Fruit fly (Drosophila melanogaster) whole organism, adult: Measurements from ENCODE around the gene Hnf4.

Source experiments
- CG11617 ChIP-seq: fragments of 200-800 bp; sonication (Bioruptor generic); optimal IDR thresholded peaks from 2 replicates; lab custom pipeline; 2017; ENCODE audit warnings: mild to moderate bottlenecking, missing biosample characterization, missing genetic modification reagents, missing genetic modification characterization
- CG12768 ChIP-seq: fragments of 200-800 bp; sonication (Bioruptor generic); optimal IDR thresholded peaks from 2 replicates; lab custom pipeline; 2017; ENCODE audit warnings: missing biosample characterization, missing genetic modification characterization, mild to moderate bottlenecking, moderate library complexity, missing genetic modification reagents
- CG14711 ChIP-seq: fragments of 200-800 bp; sonication (Bioruptor generic); optimal IDR thresholded peaks from 2 replicates; lab custom pipeline; 2018; ENCODE audit warnings: missing biosample characterization, mild to moderate bottlenecking, missing genetic modification characterization, moderate library complexity
- CG1620 ChIP-seq: fragments of 200-800 bp; sonication (Bioruptor generic); optimal IDR thresholded peaks from 2 replicates; lab custom pipeline; 2016; ENCODE audit warnings: missing biosample characterization, missing genetic modification characterization
- CG33017 ChIP-seq: fragments of 200-800 bp; sonication (Bioruptor generic); optimal IDR thresholded peaks from 2 replicates; lab custom pipeline; 2018; ENCODE audit warnings: missing biosample characterization, mild to moderate bottlenecking, missing genetic modification characterization, moderate library complexity
- CG5204 ChIP-seq: fragments of 200-800 bp; sonication (Bioruptor generic); optimal IDR thresholded peaks from 2 replicates; lab custom pipeline; 2016; ENCODE audit warnings: missing biosample characterization, missing genetic modification characterization
- CG7045 ChIP-seq: fragments of 200-800 bp; sonication (Bioruptor generic); optimal IDR thresholded peaks from 2 replicates; lab custom pipeline; 2017; ENCODE audit warnings: missing biosample characterization, mild to moderate bottlenecking, missing genetic modification characterization
- CG7101 ChIP-seq: fragments of 200-800 bp; sonication (Bioruptor generic); optimal IDR thresholded peaks from 2 replicates; lab custom pipeline; 2018; ENCODE audit warnings: missing biosample characterization, mild to moderate bottlenecking, missing genetic modification characterization, moderate library complexity
- Clk ChIP-seq: fragments of 200-800 bp; sonication (Bioruptor generic); optimal IDR thresholded peaks from 2 replicates; lab custom pipeline; 2017; ENCODE audit warnings: missing biosample characterization, missing genetic modification characterization
- Crg-1 ChIP-seq: fragments of 200-800 bp; sonication (Bioruptor generic); optimal IDR thresholded peaks from 2 replicates; lab custom pipeline; 2016; ENCODE audit warnings: missing biosample characterization, missing genetic modification characterization
- Hr96 ChIP-seq: fragments of 200-800 bp; sonication (Bioruptor generic); optimal IDR thresholded peaks from 2 replicates; lab custom pipeline; 2016; ENCODE audit warnings: missing biosample characterization, missing genetic modification characterization
- Mnt ChIP-seq: fragments of 200-800 bp; sonication (Bioruptor generic); optimal IDR thresholded peaks from 2 replicates; lab custom pipeline; 2016; ENCODE audit warnings: missing biosample characterization, mild to moderate bottlenecking, missing genetic modification characterization
- bab1 ChIP-seq: fragments of 200-800 bp; sonication (Bioruptor generic); optimal IDR thresholded peaks from 3 replicates; lab custom pipeline; 2019; ENCODE audit warnings: missing biosample characterization, mild to moderate bottlenecking, missing genetic modification characterization, moderate library complexity
- cic ChIP-seq: fragments of 200-800 bp; sonication (Bioruptor generic); optimal IDR thresholded peaks from 2 replicates; lab custom pipeline; 2017; ENCODE audit warnings: missing biosample characterization, mild to moderate bottlenecking, missing genetic modification characterization, moderate library complexity
- cnc ChIP-seq, 2 experiments: fragments of >200 bp; optimal IDR thresholded peaks; 2 replicates each; lab custom pipeline; 2017
- kay ChIP-seq: fragments of 200-800 bp; sonication (Bioruptor generic); peaks from one replicate; lab custom pipeline; 2016; ENCODE audit warnings: missing biosample characterization, missing genetic modification characterization, borderline replicate concordance
- ovo ChIP-seq: fragments of 200-800 bp; sonication (Bioruptor generic); optimal IDR thresholded peaks from 2 replicates; lab custom pipeline; 2016; ENCODE audit warnings: missing biosample characterization, missing genetic modification characterization
- pad ChIP-seq: fragments of 200-800 bp; sonication (Bioruptor generic); optimal IDR thresholded peaks from 3 replicates; lab custom pipeline; 2017; ENCODE audit warnings: missing biosample characterization, missing genetic modification characterization, mild to moderate bottlenecking, moderate library complexity, missing genetic modification reagents
- tj ChIP-seq: fragments of 200-800 bp; sonication (Bioruptor generic); optimal IDR thresholded peaks from 3 replicates; lab custom pipeline; 2017; ENCODE audit warnings: missing biosample characterization, mild to moderate bottlenecking, missing genetic modification characterization, moderate library complexity
- toe ChIP-seq: fragments of 200-800 bp; sonication (Bioruptor generic); optimal IDR thresholded peaks from 2 replicates; lab custom pipeline; 2016; ENCODE audit warnings: missing biosample characterization, missing genetic modification characterization

The Hnf4 gene

DNA sequence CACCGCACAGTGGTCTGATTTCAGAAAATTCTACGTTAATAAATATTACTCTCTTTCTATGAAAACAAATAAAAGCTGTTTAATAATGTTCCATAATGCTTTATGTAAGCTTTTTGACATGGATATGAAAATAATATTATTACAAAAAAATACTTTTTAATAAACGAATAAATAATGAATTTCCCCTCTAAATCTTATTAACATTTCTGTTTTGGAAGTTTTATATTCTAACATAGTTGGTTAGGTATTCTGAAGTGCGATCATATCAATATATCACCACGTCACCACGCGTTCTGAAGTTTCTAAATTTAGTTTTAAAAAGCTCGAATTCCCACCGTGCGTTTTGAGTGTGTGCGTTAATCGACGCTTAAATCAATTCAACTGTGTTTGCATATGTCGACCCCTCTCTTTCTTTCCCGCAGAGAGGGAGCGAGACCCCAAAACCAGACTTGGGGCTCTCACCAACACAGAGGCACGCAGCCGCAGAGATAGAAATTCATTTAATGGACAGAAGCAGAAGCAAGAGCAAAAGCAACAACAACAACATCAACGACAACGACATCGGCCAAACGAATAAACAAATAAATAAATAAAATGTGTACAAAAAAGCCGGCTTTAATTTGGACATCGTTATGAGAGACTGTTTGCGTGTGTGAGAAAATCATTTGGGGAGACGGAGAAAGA, 18.0 kb downstream of the Hnf4 start:
- TF ChIP-seq ovo (GFP tag; lab: Kevin White, UChicago) (peak; percentile 45), tj (GFP tag; lab: Kevin White, UChicago) (peak; percentile 69), CG12768 (GFP tag; lab: Kevin White, UChicago) (peak; percentile 60), cic (no peak), Mnt (GFP tag; lab: Kevin White, UChicago) (peak; percentile 52), bab1 (GFP tag; lab: Kevin White, UChicago) (peak; percentile 83), CG5204 (GFP tag; lab: Kevin White, UChicago) (no peak), CG1620 (GFP tag; lab: Kevin White, UChicago) (peak; percentile 53), kay (GFP tag; lab: Kevin White, UChicago) (peak; percentile 98), Hr96 (peak; percentile 39), CG7101 (tag; lab: Kevin White, UChicago) (peak; percentile 87), CG14711 (tag; lab: Kevin White, UChicago) (peak; percentile 68), Crg-1 (GFP tag; lab: Kevin White, UChicago) (no peak), Clk (GFP tag; lab: Kevin White, UChicago) (peak; percentile 37), toe (peak; percentile 54), cnc (optimal IDR thresholded peaks at IDR 0.05; lab: Kevin White, UChicago) (no peak), pad (GFP tag; lab: Kevin White, UChicago) (peak; percentile 72), CG11617 (GFP tag; lab: Kevin White, UChicago) (peak; percentile 88), CG7045 (peak; percentile 84), CG33017 (peak; percentile 84)

dm6 chr2L:8690913-8691291, 18.5 kb downstream of the Hnf4 start:
- TF ChIP-seq CG33017 = no peak
- peak; percentile 45 for TF ChIP-seq cic
- TF ChIP-seq bab1 (GFP tag; lab: Kevin White, UChicago) = no peak
- TF ChIP-seq cnc (optimal IDR thresholded peaks at IDR 0.05; lab: Kevin White, UChicago) = peak in 1 of 2 experiments; percentile 33

DNA sequence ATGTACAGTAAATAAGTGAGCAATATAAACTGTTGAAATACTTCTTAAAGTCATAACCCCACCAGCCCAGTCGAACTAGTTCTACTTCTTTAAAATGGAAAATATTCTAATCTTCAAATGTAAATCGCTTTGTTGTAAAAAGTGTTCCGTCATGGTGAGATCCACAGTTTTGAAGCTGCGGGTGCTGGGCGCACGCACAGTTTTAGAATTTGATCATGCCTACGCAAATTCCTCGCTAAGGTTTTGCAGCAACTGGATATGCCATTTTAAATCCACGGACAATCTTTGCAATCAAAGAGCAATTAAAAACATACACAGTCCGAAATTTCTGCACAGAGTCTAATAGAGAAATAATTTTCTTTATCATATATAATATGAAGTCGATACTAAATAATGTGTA, 19.0 kb downstream of the Hnf4 start:
- no peak for TF ChIP-seq CG1620 (GFP tag; lab: Kevin White, UChicago)
- TF ChIP-seq Mnt (GFP tag; lab: Kevin White, UChicago) = no peak
- no peak for TF ChIP-seq CG14711 (tag; lab: Kevin White, UChicago)
- no peak for TF ChIP-seq CG12768 (GFP tag; lab: Kevin White, UChicago)
- no peak for TF ChIP-seq toe
- no peak for TF ChIP-seq CG7101 (tag; lab: Kevin White, UChicago)
- no peak for TF ChIP-seq tj (GFP tag; lab: Kevin White, UChicago)
- TF ChIP-seq Clk (GFP tag; lab: Kevin White, UChicago) = no peak

- TF ChIP-seq CG33017 (no peak), Mnt (GFP tag; lab: Kevin White, UChicago) (no peak), cic (no peak), CG7101 (tag; lab: Kevin White, UChicago) (no peak), CG11617 (GFP tag; lab: Kevin White, UChicago) (no peak), CG7045 (no peak), kay (GFP tag; lab: Kevin White, UChicago) (no peak), cnc (optimal IDR thresholded peaks at IDR 0.05; lab: Kevin White, UChicago) (no peak), CG12768 (GFP tag; lab: Kevin White, UChicago) (no peak)
Observed at dm6 chr2L:8689853-8690252, 19.6 kb downstream of the Hnf4 start.

DNA sequence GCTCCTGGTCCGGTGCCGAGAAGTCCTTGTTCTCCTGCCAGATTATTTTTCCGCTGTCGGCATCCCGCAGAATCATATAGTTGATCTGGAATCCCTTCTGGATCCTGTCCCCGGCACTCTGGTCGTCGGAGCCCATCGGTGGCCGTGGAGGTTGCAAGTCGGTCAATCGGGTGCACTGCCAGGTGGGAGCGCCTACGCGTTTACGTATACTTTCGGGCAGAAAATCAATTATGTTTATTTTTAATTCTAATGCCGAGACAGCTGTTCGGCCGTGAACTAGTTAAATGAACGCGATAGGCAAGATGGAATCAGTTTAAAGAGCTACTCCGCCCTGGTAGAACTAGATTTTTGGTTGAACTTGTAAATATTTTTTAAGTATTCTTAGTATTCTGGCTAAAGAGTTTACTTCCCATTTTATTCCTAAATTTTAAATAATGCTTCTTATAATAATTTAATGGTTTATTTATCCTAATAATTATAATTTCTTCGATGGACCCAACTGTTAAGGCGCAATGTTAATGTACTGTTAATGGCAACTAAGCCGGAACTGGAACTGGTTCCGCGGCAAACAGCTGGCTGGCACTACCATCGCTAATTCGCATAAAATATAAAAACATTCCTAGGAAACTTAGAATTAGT, 23.6 kb downstream of the Hnf4 start, which contains the start of the genes PrBP and Trs23:
Gene PrBP, minus strand, starts transcription at position 288 of the 639 bp plus-strand sequence.
Gene Trs23, plus strand, starts transcription at position 564 of the 639 bp plus-strand sequence.
- peak; percentile 68 for TF ChIP-seq kay (GFP tag; lab: Kevin White, UChicago)
- TF ChIP-seq Hr96 = no peak

DNA sequence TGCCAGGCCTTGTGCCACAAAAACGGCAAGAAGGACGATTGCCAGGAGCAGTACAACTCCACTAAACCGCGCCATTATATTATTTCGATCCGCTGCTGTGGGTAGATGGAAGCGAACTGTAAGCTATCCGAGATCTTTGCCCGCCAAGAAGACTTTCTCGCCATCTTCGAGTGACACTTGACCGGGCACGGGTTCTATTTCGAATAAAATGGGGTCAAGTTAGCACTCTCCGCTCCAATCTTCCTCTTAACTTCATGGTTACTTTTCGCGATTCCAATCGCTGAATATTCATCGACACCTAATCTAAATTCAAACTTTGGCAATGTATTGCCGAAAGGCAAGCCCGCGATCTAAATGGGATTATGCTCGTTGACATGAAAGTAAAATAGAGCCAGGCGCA, 25.1 kb downstream of the Hnf4 start, which contains the start of gene CG9289:
Gene CG9289, minus strand, starts transcription at position 101 of the 400 bp plus-strand sequence.
- TF ChIP-seq Crg-1 (GFP tag; lab: Kevin White, UChicago) (no peak), CG7045 (no peak), ovo (GFP tag; lab: Kevin White, UChicago) (no peak), bab1 (GFP tag; lab: Kevin White, UChicago) (no peak), toe (no peak), CG7101 (tag; lab: Kevin White, UChicago) (no peak), CG14711 (tag; lab: Kevin White, UChicago) (no peak), CG12768 (GFP tag; lab: Kevin White, UChicago) (no peak), pad (GFP tag; lab: Kevin White, UChicago) (no peak), CG1620 (GFP tag; lab: Kevin White, UChicago) (no peak), CG11617 (GFP tag; lab: Kevin White, UChicago) (no peak), cic (no peak), Clk (GFP tag; lab: Kevin White, UChicago) (no peak), Mnt (GFP tag; lab: Kevin White, UChicago) (no peak), Hr96 (no peak), CG33017 (no peak), cnc (optimal IDR thresholded peaks at IDR 0.05; lab: Kevin White, UChicago) (no peak), CG5204 (GFP tag; lab: Kevin White, UChicago) (no peak), kay (GFP tag; lab: Kevin White, UChicago) (no peak), tj (GFP tag; lab: Kevin White, UChicago) (no peak)
